Worm (Caenorhabditis elegans): ENCODE measurements around the gene Y56A3A.28.

DNA sequence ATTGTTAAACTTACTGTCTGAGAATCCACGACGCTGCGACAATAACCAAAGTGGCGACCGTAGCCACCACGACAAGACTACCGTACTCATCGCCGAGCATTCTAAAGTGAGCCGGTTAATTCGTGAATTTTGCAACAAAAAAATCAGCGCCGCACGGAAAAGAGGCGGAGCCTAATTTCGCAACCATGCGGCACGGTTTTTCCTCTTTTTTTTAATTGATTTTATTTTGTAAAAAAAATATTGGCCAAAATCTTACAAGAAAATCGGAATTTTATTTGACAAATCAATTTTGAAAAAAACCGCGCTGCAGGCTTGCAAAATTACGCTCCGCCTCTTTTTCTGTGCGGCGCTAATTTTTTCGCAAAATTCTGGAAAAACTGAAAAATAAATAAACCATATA is 37.6 kb downstream of the Y56A3A.28 start, which contains the start of gene dolk-1:
- TF ChIP-seq B0035.1 (tag; optimal IDR thresholded peaks at IDR 0.05): no peak
- TF ChIP-seq snpc-4 (GFP tag; optimal IDR thresholded peaks at IDR 0.05): no peak
- TF ChIP-seq snpc-4 (tag; optimal IDR thresholded peaks at IDR 0.05): no peak
- TF ChIP-seq sea-2 (GFP tag; IDR thresholded peaks at IDR 0.05): no peak
- no peak for TF ChIP-seq ceh-58 (GFP tag; IDR thresholded peaks at IDR 0.05)
- no peak for TF ChIP-seq hmg-1.2 (GFP tag; IDR thresholded peaks at IDR 0.05)
- no peak for TF ChIP-seq F39B2.1 (GFP tag; IDR thresholded peaks at IDR 0.05)
- no peak for TF ChIP-seq snpc-1.1 (tag; optimal IDR thresholded peaks at IDR 0.05; ENCODE audit: insufficient read depth)
- TF ChIP-seq K11D2.4 (GFP tag; IDR thresholded peaks at IDR 0.05): no peak
- no peak for TF ChIP-seq repo-1 (tag; optimal IDR thresholded peaks at IDR 0.05)
- TF ChIP-seq attf-6 (GFP tag; IDR thresholded peaks at IDR 0.05): no peak
- TF ChIP-seq F23B12.7 (tag; optimal IDR thresholded peaks at IDR 0.05; ENCODE audit: insufficient read depth): no peak

Measured in whole organism, young adult.